Worm (Caenorhabditis elegans): Measurements from ENCODE around the gene F41F3.1.

The F41F3.1 gene

ce11 chrV:4630267-4630666 lies 24.1 kb upstream of the F41F3.1 start (continued):
- TF ChIP-seq ztf-11 (tag; optimal IDR thresholded peaks at IDR 0.05) (no peak), tbx-2 (tag; optimal IDR thresholded peaks at IDR 0.05) (no peak), pqm-1 (tag; optimal IDR thresholded peaks at IDR 0.05) (peak; percentile 38), mep-1 (tag; optimal IDR thresholded peaks at IDR 0.05) (peak; percentile 24), lin-39 (tag; optimal IDR thresholded peaks at IDR 0.05) (no peak), fkh-10 (GFP tag; optimal IDR thresholded peaks at IDR 0.05) (no peak), unc-98 (GFP tag; IDR thresholded peaks at IDR 0.05) (no peak), pax-3 (tag; optimal IDR thresholded peaks at IDR 0.05) (no peak), egl-13 (tag; optimal IDR thresholded peaks at IDR 0.05) (no peak), hpl-2 (GFP tag; optimal IDR thresholded peaks at IDR 0.05) (no peak), nhr-90 (tag; optimal IDR thresholded peaks at IDR 0.05; ENCODE audit: poor library complexity) (no peak), isw-1 (GFP tag; IDR thresholded peaks at IDR 0.05) (no peak), snu-23 (GFP tag; optimal IDR thresholded peaks at IDR 0.05) (no peak), F16B12.6 (tag; optimal IDR thresholded peaks at IDR 0.05) (no peak), hlh-4 (tag; optimal IDR thresholded peaks at IDR 0.05) (no peak), unc-130 (tag; optimal IDR thresholded peaks at IDR 0.05) (no peak), grh-1 (GFP tag; IDR thresholded peaks at IDR 0.05) (no peak), lin-14 (GFP tag; optimal IDR thresholded peaks at IDR 0.05) (peak; percentile 48), zip-4 (GFP tag; optimal IDR thresholded peaks at IDR 0.05) (no peak), hlh-17 (GFP tag; optimal IDR thresholded peaks at IDR 0.05; ENCODE audit: borderline replicate concordance) (no peak), nhr-19 (GFP tag; conservative IDR thresholded peaks at IDR 0.05) (no peak), ceh-8 (GFP tag; optimal IDR thresholded peaks at IDR 0.05) (no peak), ces-1 (GFP tag; optimal IDR thresholded peaks at IDR 0.05) (no peak), nhr-71 (tag; optimal IDR thresholded peaks at IDR 0.05) (peak; percentile 17), nhr-47 (tag; optimal IDR thresholded peaks at IDR 0.05) (no peak), elt-3 (tag; optimal IDR thresholded peaks at IDR 0.05) (peak in 5 of 6 experiments; percentile 91 to 97 (median 96)), ztf-4 (tag; optimal IDR thresholded peaks at IDR 0.05) (no peak), fos-1 (tag; optimal IDR thresholded peaks at IDR 0.05) (no peak), unc-86 (tag; optimal IDR thresholded peaks at IDR 0.05) (no peak), fkh-8 (tag; optimal IDR thresholded peaks at IDR 0.05) (no peak), alr-1 (tag; optimal IDR thresholded peaks at IDR 0.05; ENCODE audit: borderline replicate concordance) (no peak), nhr-20 (tag; optimal IDR thresholded peaks at IDR 0.05) (peak; percentile 22), zag-1 (tag; optimal IDR thresholded peaks at IDR 0.05) (no peak)

ce11 chrV:4637153-4637552 lies 17.2 kb upstream of the F41F3.1 start:
- TF ChIP-seq ces-1 (GFP tag; optimal IDR thresholded peaks at IDR 0.05): no peak
- no peak for TF ChIP-seq ama-1 (optimal IDR thresholded peaks at IDR 0.05)
- no peak for TF ChIP-seq pqm-1 (tag; optimal IDR thresholded peaks at IDR 0.05)
- no peak for TF ChIP-seq pax-3 (tag; optimal IDR thresholded peaks at IDR 0.05)

- TF ChIP-seq lsy-2 (tag; optimal IDR thresholded peaks at IDR 0.05) (peak in 1 of 2 experiments; percentile 8), dpl-1 (GFP tag; optimal IDR thresholded peaks at IDR 0.05) (no peak), hlh-4 (tag; optimal IDR thresholded peaks at IDR 0.05) (no peak), C04F5.9 (tag; optimal IDR thresholded peaks at IDR 0.05) (no peak), nhr-11 (tag; optimal IDR thresholded peaks at IDR 0.05) (no peak), hlh-17 (GFP tag; optimal IDR thresholded peaks at IDR 0.05; ENCODE audit: borderline replicate concordance) (no peak), pax-3 (tag; optimal IDR thresholded peaks at IDR 0.05) (no peak), tbx-2 (tag; optimal IDR thresholded peaks at IDR 0.05) (no peak), nhr-12 (tag; optimal IDR thresholded peaks at IDR 0.05) (no peak), nhr-85 (tag) (peak; percentile 52), unc-130 (tag; optimal IDR thresholded peaks at IDR 0.05) (no peak), nhr-90 (tag; optimal IDR thresholded peaks at IDR 0.05; ENCODE audit: poor library complexity) (no peak), dsc-1 (tag; optimal IDR thresholded peaks at IDR 0.05) (no peak), ceh-90 (tag; optimal IDR thresholded peaks at IDR 0.05) (no peak), ceh-8 (GFP tag; optimal IDR thresholded peaks at IDR 0.05) (peak; percentile 91), rnt-1 (tag; optimal IDR thresholded peaks at IDR 0.05) (no peak), unc-30 (tag; optimal IDR thresholded peaks at IDR 0.05) (no peak), vab-15 (tag; optimal IDR thresholded peaks at IDR 0.05) (no peak), snu-23 (GFP tag; optimal IDR thresholded peaks at IDR 0.05) (no peak), ceh-88 (GFP tag; IDR thresholded peaks at IDR 0.05) (no peak), efl-1 (optimal IDR thresholded peaks at IDR 0.05) (no peak), efl-1 (GFP tag; optimal IDR thresholded peaks at IDR 0.05 in 1 of 2) (no peak), fkh-8 (tag; optimal IDR thresholded peaks at IDR 0.05) (no peak), lin-35 (GFP tag; optimal IDR thresholded peaks at IDR 0.05) (peak in 1 of 2 experiments; percentile 3)
Measured at ce11 chrV:4640501-4641150, 13.7 kb upstream of the F41F3.1 start.

Data from whole organism, L1 larva.